Fruit fly (Drosophila melanogaster): ENCODE data around the gene GstD6.

GstD6 gene

DNA sequence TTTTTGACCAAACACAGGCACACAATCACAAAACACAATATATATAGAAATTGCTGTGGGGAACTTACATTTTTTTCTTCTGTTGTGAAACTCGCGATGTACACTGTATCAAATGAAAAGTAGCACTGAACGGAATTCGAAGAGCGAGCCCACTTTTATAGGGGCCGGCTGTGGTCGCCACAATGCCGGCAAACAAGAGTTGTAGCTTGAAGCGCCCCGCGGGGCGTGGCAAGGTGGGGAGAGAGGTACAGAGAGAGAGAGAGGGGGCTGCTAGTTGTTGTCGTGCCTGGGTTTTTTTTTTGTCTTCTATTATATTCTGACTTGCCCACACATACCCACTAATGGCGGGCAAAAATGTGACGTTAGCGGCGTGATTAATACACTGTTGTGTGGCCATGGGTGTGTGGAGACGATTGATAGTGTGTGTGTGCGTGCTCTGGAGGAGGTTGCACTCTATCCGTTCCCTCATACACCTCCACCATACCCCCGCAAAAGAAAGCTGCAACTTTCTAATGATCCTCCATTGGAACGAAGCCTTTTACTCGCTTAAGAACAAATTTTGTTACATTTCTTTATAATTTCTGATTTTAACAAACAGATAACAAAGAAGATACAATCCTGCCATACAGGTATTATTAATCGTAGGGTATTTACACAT lies 7.7 kb upstream of the GstD6 start, which contains the start of gene GstD1:
Gene GstD1 (minus strand): TSS at position 134 of the 658 bp plus-strand sequence.
- no peak for TF ChIP-seq CTCF (optimal IDR thresholded peaks at IDR 0.05)
- TF ChIP-seq CG8478 (optimal IDR thresholded peaks at IDR 0.05): no peak

DNA sequence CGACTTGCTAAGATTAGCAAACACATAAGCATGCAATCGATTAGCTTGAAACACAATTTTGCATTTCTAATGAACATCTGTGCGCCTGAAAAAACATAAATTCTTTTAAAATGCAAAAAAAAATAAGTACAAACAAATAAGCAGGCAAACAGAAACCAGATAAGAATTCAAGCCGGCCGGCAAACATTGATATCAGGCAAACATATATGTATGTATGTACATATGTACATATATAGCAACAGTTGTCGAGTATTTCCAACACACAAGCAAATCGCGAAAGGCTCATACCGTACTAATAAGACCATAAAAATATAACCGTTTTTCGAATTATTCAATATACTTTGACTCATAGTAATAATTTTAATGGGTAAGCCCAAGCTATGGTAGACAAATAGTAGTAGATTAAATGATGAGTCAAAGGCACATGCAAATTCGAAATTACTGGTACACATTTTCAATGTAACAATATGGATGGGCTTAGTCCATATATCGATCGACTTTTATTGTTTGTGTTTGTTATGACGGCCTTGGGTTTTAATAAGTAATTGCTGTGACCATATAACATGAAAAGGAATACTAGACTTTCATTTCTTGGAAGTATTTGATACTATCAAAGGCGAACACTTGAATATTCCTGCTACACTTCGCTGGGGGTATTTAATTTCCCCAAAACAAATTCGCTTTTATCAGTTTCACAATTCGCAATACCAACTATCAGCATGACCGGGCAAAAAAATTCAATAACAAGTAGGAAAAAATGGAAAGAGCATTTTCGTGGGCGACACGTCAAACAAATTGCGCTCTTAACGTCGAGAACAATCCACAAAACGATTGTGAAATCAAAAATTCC lies 6.9 kb upstream of the GstD6 start:
- TF ChIP-seq CTCF (optimal IDR thresholded peaks at IDR 0.05) (no peak), CG8478 (optimal IDR thresholded peaks at IDR 0.05) (no peak)

DNA sequence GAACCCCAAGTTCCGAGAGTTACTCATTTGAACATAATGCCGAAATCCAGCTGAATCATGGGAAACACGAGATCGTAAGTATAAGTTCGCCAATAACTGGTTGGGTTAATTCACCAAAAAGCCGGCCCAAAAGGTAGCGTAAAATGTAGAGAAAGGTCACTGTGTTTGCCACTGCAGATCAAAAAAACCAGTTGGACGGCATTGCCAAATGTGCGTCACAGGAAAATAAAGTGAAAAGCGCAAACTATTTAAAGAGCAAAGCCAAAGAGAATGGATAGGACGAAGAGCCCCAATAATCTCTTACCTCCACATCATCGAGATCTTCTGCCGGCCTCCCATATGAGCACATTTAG lies 6.3 kb upstream of the GstD6 start:
- TF ChIP-seq CG8478 (optimal IDR thresholded peaks at IDR 0.05): no peak
- no peak for TF ChIP-seq CTCF (optimal IDR thresholded peaks at IDR 0.05)

DNA sequence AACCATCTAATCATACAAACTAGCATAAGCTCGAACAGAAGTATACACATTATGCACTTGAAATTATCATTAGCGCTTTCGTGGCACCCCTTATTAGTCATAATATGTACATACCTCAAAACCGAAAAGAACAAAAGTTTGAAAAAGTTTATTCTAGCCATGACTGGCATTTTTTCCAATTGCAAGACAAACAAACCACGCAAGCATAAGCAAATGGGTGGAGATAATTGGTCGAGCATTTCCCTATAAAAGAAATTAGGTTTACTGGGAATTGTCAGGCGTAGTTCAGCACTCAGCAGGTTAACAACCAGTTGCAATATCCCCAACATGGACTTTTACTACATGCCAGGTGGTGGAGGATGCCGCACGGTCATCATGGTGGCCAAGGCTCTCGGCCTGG lies 5.3 kb upstream of the GstD6 start, which contains the start of gene GstD2:
Gene GstD2 (plus strand): TSS at position 301 of the 400 bp plus-strand sequence.
- TF ChIP-seq CG8478 (optimal IDR thresholded peaks at IDR 0.05): no peak
- TF ChIP-seq CTCF (optimal IDR thresholded peaks at IDR 0.05): no peak

DNA sequence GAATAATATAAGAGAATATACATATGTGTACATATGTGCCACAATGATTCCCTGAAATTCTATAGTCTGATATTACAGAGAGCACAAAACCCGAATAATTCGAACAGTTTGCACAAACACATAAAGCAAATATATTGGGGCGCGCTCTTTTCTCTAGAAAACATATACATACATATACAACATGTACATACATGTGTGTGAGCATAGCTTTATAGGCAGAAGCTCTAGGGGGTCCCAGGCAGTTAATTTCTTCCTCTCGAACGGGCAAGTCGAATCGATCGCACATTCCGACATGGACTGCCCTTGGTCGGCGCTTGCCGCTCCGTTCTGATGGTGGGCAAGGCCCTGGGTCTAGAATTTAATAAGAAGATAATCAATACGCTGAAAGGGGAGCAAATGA lies 4.1 kb upstream of the GstD6 start, which contains the start of gene GstD3:
Gene GstD3 (plus strand): TSS at position 269 of the 400 bp plus-strand sequence.
- TF ChIP-seq CTCF (optimal IDR thresholded peaks at IDR 0.05) (no peak), CG8478 (optimal IDR thresholded peaks at IDR 0.05) (no peak)

DNA sequence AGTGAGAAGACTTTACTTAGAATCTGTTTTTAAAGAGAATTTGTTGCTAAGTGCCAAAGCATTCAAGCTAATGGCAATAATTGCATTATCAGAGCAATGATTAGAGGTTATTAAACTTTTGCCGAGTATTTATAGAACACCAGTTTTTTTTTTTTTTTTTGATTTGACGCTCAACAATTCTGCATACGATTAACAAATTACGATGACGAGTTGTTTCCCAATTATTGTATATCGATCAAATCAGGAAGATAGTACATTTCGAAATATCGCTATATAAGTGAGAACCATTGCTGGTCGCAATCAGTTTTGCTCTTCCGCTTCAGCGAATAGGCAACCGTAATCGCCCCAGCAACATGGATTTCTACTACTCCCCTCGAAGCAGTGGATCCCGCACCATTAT lies 3.1 kb upstream of the GstD6 start, which contains the start of gene GstD4:
Gene GstD4 (plus strand): TSS at position 301 of the 400 bp plus-strand sequence.
- no peak for TF ChIP-seq CG8478 (optimal IDR thresholded peaks at IDR 0.05)
- TF ChIP-seq CTCF (optimal IDR thresholded peaks at IDR 0.05): no peak

DNA sequence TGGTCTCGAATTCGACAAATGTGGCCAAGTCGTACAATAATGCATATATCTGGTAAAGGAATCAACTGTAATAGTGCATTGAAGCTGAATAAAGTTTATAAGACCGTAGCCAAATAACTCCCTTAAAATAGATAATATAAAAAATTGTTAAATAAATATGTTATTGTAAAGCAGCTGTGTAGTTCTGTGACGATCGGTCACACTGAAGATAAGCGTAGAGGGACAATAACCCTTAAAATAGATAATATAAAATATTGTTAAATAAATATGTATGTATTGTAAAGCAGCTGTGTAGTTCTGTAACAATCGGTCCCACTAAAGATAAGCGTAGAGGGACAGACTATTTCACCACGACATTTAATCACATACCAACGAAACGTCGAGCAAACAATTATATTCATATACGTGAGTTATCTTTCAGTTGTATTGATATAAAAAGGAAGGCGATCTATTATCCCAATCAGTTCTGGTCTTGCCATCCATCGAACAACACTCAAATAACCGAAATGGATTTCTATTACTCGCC lies 1.6 kb upstream of the GstD6 start, which contains the start of gene GstD5:
Gene GstD5 (plus strand): TSS at position 476 of the 526 bp plus-strand sequence.
- TF ChIP-seq CG8478 (optimal IDR thresholded peaks at IDR 0.05) (no peak), CTCF (optimal IDR thresholded peaks at IDR 0.05) (no peak)

DNA sequence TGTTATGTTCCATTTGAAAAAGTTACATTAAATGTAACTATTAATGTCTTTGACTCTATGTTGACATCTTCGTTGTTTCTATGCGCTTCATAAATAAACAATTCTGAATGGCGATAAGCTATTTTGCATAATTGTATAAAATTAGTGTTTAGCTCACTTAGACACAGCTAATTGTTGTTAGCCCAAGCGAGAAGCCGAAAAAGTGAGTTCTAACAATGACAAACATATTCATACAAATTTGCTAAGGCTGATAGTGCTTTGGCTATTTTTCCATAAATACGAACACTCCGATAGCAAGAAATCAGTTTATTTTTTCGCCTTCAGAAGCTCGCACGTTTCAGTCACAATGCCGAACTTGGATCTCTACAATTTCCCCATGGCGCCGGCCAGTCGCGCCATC lies 1.3 kb downstream of the GstD6 start, which contains the start of gene GstD7:
Gene GstD7 (plus strand): TSS at position 301 of the 400 bp plus-strand sequence.
- TF ChIP-seq CTCF (optimal IDR thresholded peaks at IDR 0.05) (no peak), CG8478 (optimal IDR thresholded peaks at IDR 0.05) (no peak)

DNA sequence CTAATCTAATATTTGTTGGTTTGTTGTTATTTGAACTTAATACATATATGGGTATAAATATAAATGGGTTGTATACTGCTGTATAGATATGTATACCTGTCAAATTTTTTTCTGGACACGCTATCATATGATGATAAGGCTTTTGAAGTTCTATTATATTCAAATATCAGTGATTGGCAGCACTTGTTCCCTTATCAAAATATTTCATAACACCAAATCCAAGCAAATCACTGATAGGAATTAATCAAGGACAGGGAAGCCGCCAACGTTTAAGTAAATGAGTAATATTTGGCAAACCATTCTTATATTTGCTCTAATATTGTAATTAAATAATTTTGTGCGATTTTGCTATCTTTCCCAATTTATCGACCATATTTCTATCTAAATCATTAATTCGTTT lies 2.3 kb downstream of the GstD6 start:
- TF ChIP-seq CTCF (optimal IDR thresholded peaks at IDR 0.05) (no peak), CG8478 (optimal IDR thresholded peaks at IDR 0.05) (no peak)

DNA sequence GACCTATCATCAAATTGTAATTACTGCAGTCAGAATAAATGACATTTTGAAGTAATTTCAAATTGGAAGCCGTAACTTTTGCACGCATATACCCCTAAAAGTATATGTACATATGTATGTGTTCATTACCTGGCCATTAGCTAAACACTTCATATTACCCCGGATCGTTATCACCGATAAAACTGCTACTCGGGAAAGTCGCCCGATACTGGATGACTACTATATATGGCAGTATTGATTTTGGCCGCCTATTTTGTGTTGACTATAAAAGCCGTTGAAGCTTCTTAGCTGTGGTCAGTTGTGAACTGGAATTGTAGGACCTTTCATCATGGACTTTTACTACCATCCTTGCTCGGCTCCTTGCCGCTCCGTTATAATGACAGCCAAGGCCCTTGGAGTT lies 2.8 kb downstream of the GstD6 start, which contains the start of gene GstD8:
Gene GstD8 (plus strand): TSS at position 301 of the 400 bp plus-strand sequence.
- TF ChIP-seq CG8478 (optimal IDR thresholded peaks at IDR 0.05): no peak
- no peak for TF ChIP-seq CTCF (optimal IDR thresholded peaks at IDR 0.05)

DNA sequence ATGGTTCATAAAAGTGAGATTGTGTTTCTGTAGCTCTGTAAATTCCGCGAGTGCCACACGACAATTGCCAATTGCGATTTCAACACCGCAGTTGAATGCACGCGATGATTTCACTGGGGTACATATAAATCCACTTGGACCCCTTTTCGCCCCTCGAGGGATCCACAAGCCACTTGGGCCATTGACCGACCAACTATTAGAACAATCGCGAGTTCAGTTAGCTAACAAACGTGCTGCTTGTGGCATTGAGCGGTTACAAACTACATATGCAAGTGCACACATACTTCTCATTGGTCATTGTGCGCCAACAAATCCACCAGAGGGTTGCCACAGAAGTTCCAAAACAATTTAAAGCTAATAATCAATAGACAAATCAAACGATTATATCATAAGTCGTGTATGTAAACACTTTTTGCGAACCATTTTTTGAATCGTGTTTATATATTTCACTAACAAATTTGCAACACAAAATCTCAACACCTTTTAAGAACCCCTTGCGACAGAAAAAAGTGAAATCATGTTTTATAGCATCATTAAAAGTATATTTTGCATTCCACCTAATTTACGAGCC lies 4.3 kb downstream of the GstD6 start:
- TF ChIP-seq CG8478 (optimal IDR thresholded peaks at IDR 0.05) (no peak), CTCF (optimal IDR thresholded peaks at IDR 0.05) (no peak)

DNA sequence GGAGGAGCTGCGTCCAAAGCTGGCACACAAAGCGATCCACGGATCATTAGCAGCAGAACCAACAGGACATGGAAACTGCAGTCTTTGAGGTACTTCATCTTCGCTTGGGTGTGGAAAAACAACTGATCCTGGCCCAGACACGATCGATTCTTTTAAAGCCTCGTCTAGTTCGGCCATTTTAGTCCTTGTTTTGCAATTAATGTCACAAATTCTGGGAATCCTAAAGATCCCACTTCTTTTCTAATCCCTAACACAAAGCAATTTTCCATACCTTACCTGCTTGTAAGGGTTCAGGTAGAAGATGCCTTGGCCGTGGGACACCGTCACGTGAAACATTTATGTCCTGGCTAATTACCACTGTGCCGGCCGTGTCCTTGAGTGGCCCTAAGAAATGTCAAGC lies 5.6 kb downstream of the GstD6 start, which contains the start of gene CG10035:
Gene CG10035 (minus strand): TSS at position 129 of the 400 bp plus-strand sequence.
- TF ChIP-seq CG8478 (optimal IDR thresholded peaks at IDR 0.05): no peak
- TF ChIP-seq CTCF (optimal IDR thresholded peaks at IDR 0.05): no peak

DNA sequence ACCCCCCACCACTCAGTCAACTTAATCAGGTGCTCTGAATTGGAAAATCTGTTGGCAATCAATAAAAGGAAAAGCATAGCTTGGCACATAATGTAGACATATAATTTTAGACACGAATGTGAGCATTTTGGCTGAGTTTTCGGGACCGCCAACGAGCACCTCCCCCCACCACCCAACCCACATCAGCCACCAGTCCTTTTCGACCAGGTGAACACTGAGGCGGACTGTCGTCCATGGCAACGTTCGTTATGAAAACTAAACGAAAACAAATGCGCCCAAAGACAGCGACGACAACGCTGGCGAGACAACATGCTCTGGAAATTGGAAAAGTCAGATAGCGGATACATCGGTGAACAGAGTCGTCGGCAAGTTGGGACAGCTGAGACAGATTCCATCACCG lies 6.1 kb downstream of the GstD6 start, which contains the start of gene GstD11:
Gene GstD11 (plus strand): TSS at position 301 of the 400 bp plus-strand sequence.
- TF ChIP-seq CG8478 (optimal IDR thresholded peaks at IDR 0.05) (no peak), CTCF (optimal IDR thresholded peaks at IDR 0.05) (no peak)

DNA sequence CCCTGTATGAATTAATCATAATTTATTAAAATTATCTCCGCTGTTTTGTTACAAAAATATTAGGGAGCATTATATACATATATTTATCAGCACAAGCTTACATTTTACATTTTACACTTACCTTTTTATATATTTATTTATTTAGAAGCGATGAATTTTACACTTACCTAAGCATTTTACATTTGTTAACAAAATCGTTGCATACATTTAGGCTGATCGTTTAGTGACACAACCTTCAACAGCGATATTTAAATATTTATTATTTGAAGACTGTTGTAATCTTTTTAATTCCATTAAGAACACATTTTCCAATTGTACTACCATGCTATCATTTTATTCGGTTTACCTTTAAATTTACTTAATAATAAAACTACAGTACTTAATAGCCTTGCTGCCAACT lies 6.9 kb downstream of the GstD6 start:
- TF ChIP-seq CTCF (optimal IDR thresholded peaks at IDR 0.05): peak in 1 of 2 experiments; percentile 29
- no peak for TF ChIP-seq CG8478 (optimal IDR thresholded peaks at IDR 0.05)

DNA sequence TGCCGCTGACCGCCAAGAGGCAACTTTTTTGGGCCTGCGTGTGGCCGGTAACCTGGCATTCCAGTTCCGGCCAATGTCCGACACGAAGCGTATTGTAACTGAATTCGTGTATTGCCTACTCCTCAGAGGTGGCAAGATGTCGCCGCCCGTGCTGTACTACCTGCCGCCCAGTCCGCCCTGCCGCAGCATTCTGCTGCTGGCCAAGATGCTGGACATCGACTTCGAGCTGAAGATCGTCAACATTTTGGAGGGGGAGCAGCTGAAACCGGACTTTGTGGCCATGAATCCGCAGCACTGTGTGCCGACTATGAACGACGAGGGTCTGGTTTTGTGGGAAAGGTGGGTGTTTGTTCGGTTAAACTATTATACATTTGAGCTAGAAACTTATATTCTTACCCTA lies 7.3 kb downstream of the GstD6 start:
- no peak for TF ChIP-seq CTCF (optimal IDR thresholded peaks at IDR 0.05)
- TF ChIP-seq CG8478 (optimal IDR thresholded peaks at IDR 0.05): no peak
